Fruit fly (Drosophila melanogaster) whole organism, embryonic: ENCODE data around the gene chrb.
A peak's percentile ranks its signal among the peaks of the same experiment; 100 is the strongest.

Source experiments
- ATbp ChIP-seq: fragments of 200-800 bp; sonication (Bioruptor generic); optimal IDR thresholded peaks from 2 replicates; lab custom pipeline; 2017; ENCODE audit warnings: missing biosample characterization, mild to moderate bottlenecking, missing genetic modification characterization, missing genetic modification reagents
- BtbVII ChIP-seq: fragments of 200-800 bp; sonication (Bioruptor generic); optimal IDR thresholded peaks from 3 replicates; lab custom pipeline; 2017; ENCODE audit warnings: missing biosample characterization, mild to moderate bottlenecking, missing genetic modification characterization
- CG11696 ChIP-seq: fragments of 200-800 bp; sonication (Bioruptor generic); IDR thresholded peaks from 2 replicates; pipeline ENCODE4 v1.3.6; 2022; ENCODE audit warnings: missing biosample characterization, missing genetic modification characterization
- CG12236 ChIP-seq: fragments of 200-800 bp; sonication (Bioruptor generic); optimal IDR thresholded peaks from 2 replicates; lab custom pipeline; 2016; ENCODE audit warnings: missing biosample characterization, missing genetic modification characterization
- CG13775 ChIP-seq: fragments of 200-800 bp; sonication (Bioruptor generic); optimal IDR thresholded peaks from 3 replicates; lab custom pipeline; 2017; ENCODE audit warnings: missing biosample characterization, mild to moderate bottlenecking, missing genetic modification characterization
- CG17568 ChIP-seq: fragments of 200-800 bp; sonication (Bioruptor generic); optimal IDR thresholded peaks from 2 replicates; lab custom pipeline; 2018; ENCODE audit warnings: missing biosample characterization, mild to moderate bottlenecking, missing genetic modification characterization, moderate library complexity
- CG17912 ChIP-seq: fragments of 200-800 bp; sonication (Bioruptor generic); optimal IDR thresholded peaks from 2 replicates; lab custom pipeline; 2018; ENCODE audit warnings: missing biosample characterization, mild to moderate bottlenecking, missing genetic modification characterization
- CG1792 ChIP-seq: fragments of 200-800 bp; sonication (Bioruptor generic); optimal IDR thresholded peaks from 2 replicates; lab custom pipeline; 2016; ENCODE audit warnings: missing biosample characterization, missing genetic modification characterization
- CG2712 ChIP-seq: fragments of 200-800 bp; optimal IDR thresholded peaks from 3 replicates; lab custom pipeline; 2019; ENCODE audit warnings: missing biosample characterization, mild to moderate bottlenecking, missing genetic modification characterization, moderate library complexity
- CG30020 ChIP-seq: fragments of 200-800 bp; optimal IDR thresholded peaks from 2 replicates; lab custom pipeline; 2019; ENCODE audit warnings: missing biosample characterization, mild to moderate bottlenecking, missing genetic modification characterization, moderate library complexity
- CG3163 ChIP-seq: fragments of 200-800 bp; sonication (Bioruptor generic); optimal IDR thresholded peaks from 3 replicates; lab custom pipeline; 2016; ENCODE audit warnings: missing biosample characterization, missing genetic modification characterization
- CG32772 ChIP-seq: fragments of 200-800 bp; sonication (Bioruptor generic); IDR thresholded peaks from 2 replicates; pipeline ENCODE4 v1.3.6; 2022; ENCODE audit warnings: missing biosample characterization, missing genetic modification characterization
- CG4424 ChIP-seq: fragments of 200-800 bp; sonication (Bioruptor generic); optimal IDR thresholded peaks from 3 replicates; lab custom pipeline; 2016; ENCODE audit warnings: missing biosample characterization, missing genetic modification characterization
- CG7372 ChIP-seq: fragments of 200-800 bp; sonication (Bioruptor generic); IDR thresholded peaks from 2 replicates; pipeline ENCODE4 v1.3.6; 2022; ENCODE audit warnings: missing biosample characterization, missing genetic modification characterization
- CG8290 ChIP-seq, 3 experiments: fragments of 200-800 bp; sonication (Bioruptor generic); optimal IDR thresholded peaks; 2 replicates each; lab custom pipeline; 2016 to 2019; ENCODE audit warnings: missing biosample characterization in 3 of 3, missing genetic modification characterization in 3 of 3, mild to moderate bottlenecking in 2 of 3, moderate library complexity in 1 of 3
- CG8388 ChIP-seq: fragments of 200-800 bp; sonication (Bioruptor generic); optimal IDR thresholded peaks from 2 replicates; lab custom pipeline; 2019; ENCODE audit warnings: missing biosample characterization, mild to moderate bottlenecking, missing genetic modification characterization, moderate library complexity
- CG9437 ChIP-seq: fragments of 200-800 bp; sonication (Bioruptor generic); optimal IDR thresholded peaks from 2 replicates; lab custom pipeline; 2018; ENCODE audit warnings: missing biosample characterization, mild to moderate bottlenecking, missing genetic modification characterization
- CG9932 ChIP-seq: fragments of 200-800 bp; sonication (Bioruptor generic); IDR thresholded peaks from 2 replicates; pipeline ENCODE4 v1.3.6; 2022; ENCODE audit warnings: missing biosample characterization, missing genetic modification characterization
- Camta ChIP-seq: fragments of 200-800 bp; sonication (Bioruptor generic); optimal IDR thresholded peaks from 2 replicates; lab custom pipeline; 2016; ENCODE audit warnings: missing biosample characterization, missing genetic modification characterization
- Dref ChIP-seq: fragments of 200-800 bp; sonication (Bioruptor generic); IDR thresholded peaks from 2 replicates; pipeline ENCODE4 v1.3.6; 2022; ENCODE audit warnings: missing biosample characterization, missing genetic modification characterization
- Eip74EF ChIP-seq, 2 experiments: fragments of 200-800 bp in 1 of 2; fragments of >200 bp in 1 of 2; sonication (Bioruptor generic) in 1 of 2; optimal IDR thresholded peaks; 2 replicates each; lab custom pipeline; 2017 to 2019; ENCODE audit warnings: missing biosample characterization in 2 of 2, missing genetic modification characterization in 2 of 2, mild to moderate bottlenecking in 1 of 2, moderate library complexity in 1 of 2
- Ets65A ChIP-seq: fragments of 200-800 bp; sonication (Bioruptor generic); peaks from one replicate; lab custom pipeline; 2016; ENCODE audit warnings: missing biosample characterization, missing genetic modification characterization
- Gsc ChIP-seq: fragments of 200-800 bp; sonication (Bioruptor generic); IDR thresholded peaks from 2 replicates; pipeline ENCODE4 v1.3.6; 2022; ENCODE audit warnings: missing biosample characterization, missing genetic modification characterization
- Hr51 ChIP-seq, 2 experiments: fragments of 200-800 bp; sonication (Bioruptor generic); optimal IDR thresholded peaks; 2 replicates in 1 of 2; 3 replicates in 1 of 2; lab custom pipeline; 2016 to 2018; ENCODE audit warnings: missing biosample characterization in 2 of 2, missing genetic modification characterization in 2 of 2, mild to moderate bottlenecking in 1 of 2, moderate library complexity in 1 of 2
- Hsf ChIP-seq: fragments of 200-800 bp; sonication (Bioruptor generic); optimal IDR thresholded peaks from 3 replicates; lab custom pipeline; 2016; ENCODE audit warnings: missing biosample characterization, missing genetic modification characterization
- NK7.1 ChIP-seq: fragments of 200-800 bp; sonication (Bioruptor generic); optimal IDR thresholded peaks from 3 replicates; lab custom pipeline; 2016; ENCODE audit warnings: missing biosample characterization, missing genetic modification characterization
- Nf-YA ChIP-seq: fragments of 200-800 bp; sonication (Bioruptor generic); IDR thresholded peaks from 2 replicates; pipeline ENCODE4 v1.3.6; 2022; ENCODE audit warnings: missing biosample characterization, missing genetic modification characterization
- Oli ChIP-seq: fragments of 200-800 bp; sonication (Bioruptor generic); optimal IDR thresholded peaks from 2 replicates; lab custom pipeline; 2018; ENCODE audit warnings: missing biosample characterization, mild to moderate bottlenecking, missing genetic modification characterization, moderate library complexity
- Rfx ChIP-seq: fragments of 200-800 bp; sonication (Bioruptor generic); IDR thresholded peaks from 2 replicates; pipeline ENCODE4 v1.3.6; 2022; ENCODE audit warnings: missing biosample characterization, missing genetic modification characterization
- Side ChIP-seq: fragments of 200-800 bp; sonication (Bioruptor generic); optimal IDR thresholded peaks from 2 replicates; lab custom pipeline; 2016; ENCODE audit warnings: missing biosample characterization, missing genetic modification characterization
- Spps ChIP-seq: fragments of 200-800 bp; sonication (Bioruptor generic); optimal IDR thresholded peaks from 2 replicates; lab custom pipeline; 2018; ENCODE audit warnings: missing biosample characterization, mild to moderate bottlenecking, missing genetic modification characterization
- az2 ChIP-seq: fragments of 200-800 bp; sonication (Bioruptor generic); optimal IDR thresholded peaks from 3 replicates; lab custom pipeline; 2016; ENCODE audit warnings: missing biosample characterization, missing genetic modification characterization
- bsh ChIP-seq, 2 experiments: fragments of 200-800 bp; sonication (Bioruptor generic); optimal IDR thresholded peaks; 2 replicates each; lab custom pipeline; 2017 to 2018; ENCODE audit warnings: mild to moderate bottlenecking in 2 of 2, missing biosample characterization in 2 of 2, missing genetic modification characterization in 2 of 2, moderate library complexity in 1 of 2
- caup ChIP-seq: fragments of 200-800 bp; sonication (Bioruptor generic); optimal IDR thresholded peaks from 3 replicates; lab custom pipeline; 2017; ENCODE audit warnings: missing biosample characterization, mild to moderate bottlenecking, missing genetic modification characterization, moderate library complexity; ENCODE audit not compliant: severe bottlenecking
- chinmo ChIP-seq: fragments of 200-800 bp; sonication (Bioruptor generic); IDR thresholded peaks from 4 replicates; pipeline ENCODE4 v1.3.6; 2022; ENCODE audit warnings: missing biosample characterization, missing genetic modification characterization; ENCODE audit not compliant: partially characterized antibody
- disco-r ChIP-seq: fragments of 200-800 bp; sonication (Bioruptor generic); optimal IDR thresholded peaks from 2 replicates; lab custom pipeline; 2016; ENCODE audit warnings: missing biosample characterization, missing genetic modification characterization
- esg ChIP-seq: fragments of 200-800 bp; sonication (Bioruptor generic); conservative IDR thresholded peaks from 2 replicates; pipeline ENCODE4 v1.3.6; 2022; ENCODE audit warnings: missing biosample characterization, missing genetic modification characterization
- ind ChIP-seq: fragments of 200-800 bp; sonication (Bioruptor generic); optimal IDR thresholded peaks from 3 replicates; lab custom pipeline; 2016; ENCODE audit warnings: missing biosample characterization, missing genetic modification characterization
- jing ChIP-seq: fragments of 200-800 bp; sonication (Bioruptor generic); optimal IDR thresholded peaks from 2 replicates; lab custom pipeline; 2018; ENCODE audit warnings: missing biosample characterization, mild to moderate bottlenecking, missing genetic modification characterization
- knrl ChIP-seq: fragments of 200-800 bp; sonication (Bioruptor generic); IDR thresholded peaks from 3 replicates; pipeline ENCODE4 v1.3.6; 2022; ENCODE audit warnings: missing biosample characterization, missing genetic modification characterization; ENCODE audit not compliant: partially characterized antibody
- mam ChIP-seq: fragments of 200-800 bp; sonication (Bioruptor generic); optimal IDR thresholded peaks from 3 replicates; lab custom pipeline; 2016; ENCODE audit warnings: missing biosample characterization, missing genetic modification characterization
- pros ChIP-seq: fragments of 200-800 bp; sonication (Bioruptor generic); optimal IDR thresholded peaks from 3 replicates; lab custom pipeline; 2019; ENCODE audit warnings: missing biosample characterization, mild to moderate bottlenecking, missing genetic modification characterization, moderate library complexity
- seq ChIP-seq: fragments of 200-800 bp; sonication (Bioruptor generic); IDR thresholded peaks from 2 replicates; pipeline ENCODE4 v1.3.6; 2022; ENCODE audit warnings: missing biosample characterization, missing genetic modification characterization
- sug ChIP-seq: fragments of 200-800 bp; optimal IDR thresholded peaks from 2 replicates; lab custom pipeline; 2019; ENCODE audit warnings: missing biosample characterization, mild to moderate bottlenecking, missing genetic modification characterization, moderate library complexity
- trem ChIP-seq: fragments of 200-800 bp; optimal IDR thresholded peaks from 3 replicates; lab custom pipeline; 2019; ENCODE audit warnings: missing biosample characterization, mild to moderate bottlenecking, missing genetic modification characterization, moderate library complexity
- ttk ChIP-seq: fragments of 200-800 bp; sonication (Bioruptor generic); IDR thresholded peaks from 2 replicates; pipeline ENCODE4 v2.1.2; 2022; ENCODE audit warnings: missing biosample characterization, missing genetic modification characterization
- vvl ChIP-seq: fragments of 200-800 bp; sonication (Bioruptor generic); IDR thresholded peaks from 2 replicates; pipeline ENCODE4 v1.3.6; 2022; ENCODE audit warnings: missing biosample characterization, missing genetic modification characterization
- z ChIP-seq: fragments of 200-800 bp; sonication (Bioruptor generic); IDR thresholded peaks from 3 replicates; pipeline ENCODE4 v1.3.6; 2022; ENCODE audit warnings: missing biosample characterization, missing genetic modification characterization
- zen2 ChIP-seq: fragments of 200-800 bp; sonication (Bioruptor generic); IDR thresholded peaks from 3 replicates; pipeline ENCODE4 v1.3.6; 2022; ENCODE audit warnings: missing biosample characterization, missing genetic modification characterization; ENCODE audit not compliant: partially characterized antibody
- zfh2 ChIP-seq: fragments of 200-800 bp; sonication (Bioruptor generic); optimal IDR thresholded peaks from 2 replicates; lab custom pipeline; 2016; ENCODE audit warnings: missing biosample characterization, missing genetic modification characterization

The chrb gene

DNA sequence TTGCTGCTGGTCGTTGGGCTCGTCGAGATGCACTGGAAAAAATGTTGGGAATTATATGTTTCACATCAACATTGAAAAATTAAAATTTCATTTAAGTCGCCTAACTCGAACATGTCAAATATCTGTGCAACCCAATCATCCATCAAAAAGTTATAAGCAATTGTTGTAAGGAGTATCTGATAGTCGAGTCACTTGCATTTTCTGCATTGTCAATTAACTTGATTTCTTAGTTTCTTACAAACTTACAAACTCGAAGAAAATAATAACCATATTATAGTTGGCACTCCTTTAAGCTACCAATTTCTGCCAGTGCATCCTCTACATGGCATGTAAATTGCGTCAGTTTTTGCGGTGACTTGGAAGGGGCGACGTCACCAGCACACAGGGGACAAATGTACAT is 4.2 kb upstream of the chrb start (continued):
- TF ChIP-seq CG17568 (GFP tag; lab: Kevin White, UChicago) = no peak
- peak; percentile 11 for TF ChIP-seq caup
- 0 out of 2 replicates have a peak, but pooled peaks have one; percentile 9 for TF ChIP-seq CG7372 (GFP tag; lab: Robert Waterston, UW)
- TF ChIP-seq jing = no peak
- TF ChIP-seq Gsc (GFP tag; lab: Robert Waterston, UW) = no peak
- TF ChIP-seq Eip74EF (GFP tag; optimal IDR thresholded peaks at IDR 0.05; lab: Kevin White, UChicago) = no peak
- no peak for TF ChIP-seq sug (tag; lab: Kevin White, UChicago)
- no peak for TF ChIP-seq CG8290 (GFP tag; optimal IDR thresholded peaks at IDR 0.05; lab: Kevin White, UChicago)
- no peak for TF ChIP-seq CG8290 (tag; optimal IDR thresholded peaks at IDR 0.05; lab: Kevin White, UChicago)
- peak; percentile 37 for TF ChIP-seq CG32772 (GFP tag; lab: Robert Waterston, UW)
- TF ChIP-seq seq = no peak
- TF ChIP-seq BtbVII (GFP tag; lab: Kevin White, UChicago) = no peak
- TF ChIP-seq CG13775 (GFP tag; lab: Kevin White, UChicago) = peak; percentile 31
- no peak for TF ChIP-seq NK7.1
- TF ChIP-seq z = no peak
- TF ChIP-seq pros = no peak
- TF ChIP-seq Rfx (GFP tag; lab: Robert Waterston, UW) = no peak
- TF ChIP-seq ttk (GFP tag; lab: Robert Waterston, UW) = 0 out of 2 replicates have a peak, but pooled peaks have one; percentile 8
- peak; percentile 37 for TF ChIP-seq ATbp (GFP tag; lab: Kevin White, UChicago)
- TF ChIP-seq chinmo = no peak
- TF ChIP-seq Nf-YA (GFP tag; lab: Robert Waterston, UW) = 0 out of 2 replicates have a peak, but pooled peaks have one; percentile 19
- TF ChIP-seq CG17912 = no peak
- TF ChIP-seq esg = 0 out of 2 replicates have a peak, but pooled peaks have one; percentile 36
- TF ChIP-seq trem (tag; lab: Kevin White, UChicago) = no peak
- peak; percentile 43 for TF ChIP-seq mam
- TF ChIP-seq zen2 (GFP tag; lab: Robert Waterston, UW) = no peak
- no peak for TF ChIP-seq zfh2 (GFP tag; lab: Kevin White, UChicago)
- peak; percentile 95 for TF ChIP-seq Ets65A (GFP tag; lab: Kevin White, UChicago)
- TF ChIP-seq ind (GFP tag; lab: Kevin White, UChicago) = peak; percentile 8
- peak; percentile 38 for TF ChIP-seq CG9437 (GFP tag; lab: Kevin White, UChicago)
- no peak for TF ChIP-seq CG11696 (GFP tag; lab: Robert Waterston, UW)
- TF ChIP-seq Dref (GFP tag; lab: Robert Waterston, UW) = no peak
- peak; percentile 68 for TF ChIP-seq CG2712 (tag; lab: Kevin White, UChicago)
- TF ChIP-seq bsh (GFP tag; optimal IDR thresholded peaks at IDR 0.05; lab: Kevin White, UChicago) = peak in 1 of 2 experiments; percentile 51
- peak; percentile 49 for TF ChIP-seq Hsf (GFP tag; lab: Kevin White, UChicago)
- TF ChIP-seq CG12236 (GFP tag; lab: Kevin White, UChicago) = no peak
- peak; percentile 4 for TF ChIP-seq CG4424 (GFP tag; lab: Kevin White, UChicago)
- TF ChIP-seq CG3163 (GFP tag; lab: Kevin White, UChicago) = no peak
- peak; percentile 37 for TF ChIP-seq Oli (tag; lab: Kevin White, UChicago)
- no peak for TF ChIP-seq CG30020 (tag; lab: Kevin White, UChicago)
- no peak for TF ChIP-seq CG9932 (GFP tag; lab: Robert Waterston, UW)
- TF ChIP-seq Hr51 (GFP tag; optimal IDR thresholded peaks at IDR 0.05; lab: Kevin White, UChicago) = peak in 1 of 2 experiments; percentile 58
- peak; percentile 46 for TF ChIP-seq az2
- TF ChIP-seq vvl (GFP tag; lab: Robert Waterston, UW) = peak; percentile 33; the same call in 1 of the 2 replicates
- no peak for TF ChIP-seq knrl (GFP tag; lab: Robert Waterston, UW)
- no peak for TF ChIP-seq Spps (tag; lab: Kevin White, UChicago)
- TF ChIP-seq disco-r (GFP tag; lab: Kevin White, UChicago) = no peak
- TF ChIP-seq Camta (GFP tag; lab: Kevin White, UChicago) = no peak
- no peak for TF ChIP-seq CG1792 (GFP tag; lab: Kevin White, UChicago)
- peak; percentile 33 for TF ChIP-seq Side (GFP tag; lab: Kevin White, UChicago)
- peak; percentile 45 for TF ChIP-seq CG8388 (GFP tag; lab: Kevin White, UChicago)
